Fruit fly (Drosophila melanogaster) whole organism, prepupa: ENCODE measurements around the gene CG7627.
A peak's percentile ranks its signal among the peaks of the same experiment; 100 is the strongest.

Experiments used
- Blimp-1 ChIP-seq: fragments of 200-800 bp; sonication (Bioruptor generic); optimal IDR thresholded peaks from 3 replicates; lab custom pipeline; 2017; ENCODE audit warnings: missing biosample characterization, missing genetic modification characterization, mild to moderate bottlenecking, moderate library complexity, missing genetic modification reagents
- CG10631 ChIP-seq: fragments of 200-800 bp; sonication (Bioruptor generic); optimal IDR thresholded peaks from 2 replicates; lab custom pipeline; 2016; ENCODE audit warnings: missing biosample characterization, missing genetic modification characterization
- CG15336 ChIP-seq: fragments of 200-800 bp; sonication (Bioruptor generic); IDR thresholded peaks from 2 replicates; pipeline ENCODE4 v1.3.6; 2022; ENCODE audit warnings: missing biosample characterization, missing genetic modification characterization
- CG1621 ChIP-seq: fragments of 200-800 bp; sonication (Bioruptor generic); optimal IDR thresholded peaks from 3 replicates; lab custom pipeline; 2018; ENCODE audit warnings: missing biosample characterization, mild to moderate bottlenecking, missing genetic modification characterization
- CG16779 ChIP-seq: fragments of 200-800 bp; sonication (Bioruptor generic); optimal IDR thresholded peaks from 3 replicates; lab custom pipeline; 2017; ENCODE audit warnings: missing biosample characterization, mild to moderate bottlenecking, missing genetic modification characterization
- CG3032 ChIP-seq: fragments of 200-800 bp; optimal IDR thresholded peaks from 2 replicates; lab custom pipeline; 2019; ENCODE audit warnings: missing biosample characterization, mild to moderate bottlenecking, missing genetic modification characterization, moderate library complexity
- CG31627 ChIP-seq: fragments of 200-800 bp; sonication (Bioruptor generic); optimal IDR thresholded peaks from 3 replicates; lab custom pipeline; 2016; ENCODE audit warnings: missing biosample characterization, missing genetic modification characterization
- CG32006 ChIP-seq: fragments of 200-800 bp; sonication (Bioruptor generic); optimal IDR thresholded peaks from 3 replicates; lab custom pipeline; 2017; ENCODE audit warnings: missing biosample characterization, mild to moderate bottlenecking, missing genetic modification characterization
- CG34406 ChIP-seq: fragments of 200-800 bp; sonication (Bioruptor generic); optimal IDR thresholded peaks from 3 replicates; lab custom pipeline; 2016; ENCODE audit warnings: missing biosample characterization, missing genetic modification characterization
- CG3919 ChIP-seq: fragments of 200-800 bp; sonication (Bioruptor generic); optimal IDR thresholded peaks from 3 replicates; lab custom pipeline; 2016; ENCODE audit warnings: missing biosample characterization, missing genetic modification characterization
- CG6163 ChIP-seq: fragments of 200-800 bp; sonication (Bioruptor generic); IDR thresholded peaks from 3 replicates; pipeline ENCODE4 v1.3.6; 2022; ENCODE audit warnings: missing biosample characterization, missing genetic modification characterization
- CG6276 ChIP-seq: fragments of 200-800 bp; sonication (Bioruptor generic); optimal IDR thresholded peaks from 2 replicates; lab custom pipeline; 2017; ENCODE audit warnings: missing biosample characterization, mild to moderate bottlenecking, missing genetic modification characterization
- CG6792 ChIP-seq: fragments of 200-800 bp; sonication (Bioruptor generic); optimal IDR thresholded peaks from 3 replicates; lab custom pipeline; 2016; ENCODE audit warnings: missing biosample characterization, missing genetic modification characterization
- CG6808 ChIP-seq: fragments of 200-800 bp; sonication (Bioruptor generic); optimal IDR thresholded peaks from 3 replicates; lab custom pipeline; 2017; ENCODE audit warnings: missing biosample characterization, missing genetic modification characterization, mild to moderate bottlenecking, moderate library complexity, missing genetic modification reagents
- CG6854 ChIP-seq: fragments of 200-800 bp; sonication (Bioruptor generic); optimal IDR thresholded peaks from 2 replicates; lab custom pipeline; 2017; ENCODE audit warnings: missing biosample characterization, mild to moderate bottlenecking, missing genetic modification characterization
- CG7368 ChIP-seq: fragments of 200-800 bp; sonication (Bioruptor generic); optimal IDR thresholded peaks from 3 replicates; lab custom pipeline; 2016; ENCODE audit warnings: missing biosample characterization, missing genetic modification characterization
- CG8119 ChIP-seq: fragments of 200-800 bp; sonication (Bioruptor generic); IDR thresholded peaks from 3 replicates; pipeline ENCODE4 v1.3.6; 2022; ENCODE audit warnings: missing biosample characterization, missing genetic modification characterization
- CG8319 ChIP-seq: fragments of 200-800 bp; sonication (Bioruptor generic); optimal IDR thresholded peaks from 3 replicates; lab custom pipeline; 2016; ENCODE audit warnings: missing biosample characterization, missing genetic modification characterization
- CG8632 ChIP-seq: fragments of 200-800 bp; sonication (Bioruptor generic); optimal IDR thresholded peaks from 3 replicates; lab custom pipeline; 2016; ENCODE audit warnings: missing biosample characterization, missing genetic modification characterization
- CG9139 ChIP-seq: fragments of 200-800 bp; sonication (Bioruptor generic); optimal IDR thresholded peaks from 3 replicates; lab custom pipeline; 2017; ENCODE audit warnings: missing biosample characterization, mild to moderate bottlenecking, missing genetic modification characterization
- Eip75B ChIP-seq: fragments of 200-800 bp; sonication (Bioruptor generic); optimal IDR thresholded peaks from 3 replicates; lab custom pipeline; 2016; ENCODE audit warnings: missing biosample characterization, missing genetic modification characterization
- Eip78C ChIP-seq: fragments of 200-800 bp; sonication (Bioruptor generic); peaks from one replicate; lab custom pipeline; 2016; ENCODE audit warnings: missing biosample characterization, missing genetic modification characterization
- Eip93F ChIP-seq: fragments of 200-800 bp; sonication (Bioruptor generic); optimal IDR thresholded peaks from 2 replicates; lab custom pipeline; 2016; ENCODE audit warnings: missing biosample characterization, mild to moderate bottlenecking, missing genetic modification characterization
- Ets21C ChIP-seq: fragments of 200-800 bp; sonication (Bioruptor generic); optimal IDR thresholded peaks from 3 replicates; lab custom pipeline; 2016; ENCODE audit warnings: missing biosample characterization, missing genetic modification characterization
- Ets96B ChIP-seq: fragments of 200-800 bp; optimal IDR thresholded peaks from 2 replicates; lab custom pipeline; 2019; ENCODE audit warnings: missing biosample characterization, mild to moderate bottlenecking, missing genetic modification characterization, moderate library complexity
- Gug ChIP-seq: fragments of 200-800 bp; sonication (Bioruptor generic); IDR thresholded peaks from 2 replicates; pipeline ENCODE4 v1.3.6; 2022; ENCODE audit warnings: missing biosample characterization, missing genetic modification characterization
- Hr38 ChIP-seq: sonication (Bioruptor generic); optimal IDR thresholded peaks from 2 replicates; lab custom pipeline; 2016; ENCODE audit warnings: missing biosample characterization, missing genetic modification characterization
- Hr39 ChIP-seq: fragments of 200-800 bp; sonication (Bioruptor generic); optimal IDR thresholded peaks from 2 replicates; lab custom pipeline; 2016; ENCODE audit warnings: missing biosample characterization, missing genetic modification characterization
- Hr4 ChIP-seq: fragments of 200-800 bp; sonication (Bioruptor generic); optimal IDR thresholded peaks from 3 replicates; lab custom pipeline; 2016; ENCODE audit warnings: missing biosample characterization, missing genetic modification characterization
- Lpt ChIP-seq: fragments of 200-800 bp; sonication (Bioruptor generic); optimal IDR thresholded peaks from 3 replicates; lab custom pipeline; 2016; ENCODE audit warnings: missing biosample characterization, missing genetic modification characterization
- Met ChIP-seq: fragments of 200-800 bp; sonication (Bioruptor generic); optimal IDR thresholded peaks from 3 replicates; lab custom pipeline; 2016; ENCODE audit warnings: missing biosample characterization, missing genetic modification characterization
- OdsH ChIP-seq: fragments of 200-800 bp; sonication (Bioruptor generic); optimal IDR thresholded peaks from 3 replicates; lab custom pipeline; 2016; ENCODE audit warnings: missing biosample characterization, missing genetic modification characterization
- Smox ChIP-seq: fragments of 200-800 bp; sonication (Bioruptor generic); optimal IDR thresholded peaks from 3 replicates; lab custom pipeline; 2016; ENCODE audit warnings: missing biosample characterization, missing genetic modification characterization
- Sox102F ChIP-seq: fragments of 200-800 bp; sonication (Bioruptor generic); optimal IDR thresholded peaks from 2 replicates; lab custom pipeline; 2016; ENCODE audit warnings: missing biosample characterization, mild to moderate bottlenecking, missing genetic modification characterization
- Sox14 ChIP-seq: fragments of 200-800 bp; sonication (Bioruptor generic); optimal IDR thresholded peaks from 3 replicates; lab custom pipeline; 2016; ENCODE audit warnings: missing biosample characterization, missing genetic modification characterization
- achi ChIP-seq: fragments of 200-800 bp; sonication (Bioruptor generic); optimal IDR thresholded peaks from 3 replicates; lab custom pipeline; 2016; ENCODE audit warnings: missing biosample characterization, missing genetic modification characterization
- acj6 ChIP-seq: fragments of 200-800 bp; sonication (Bioruptor generic); optimal IDR thresholded peaks from 3 replicates; lab custom pipeline; 2016; ENCODE audit warnings: missing biosample characterization, missing genetic modification characterization
- cyc ChIP-seq: fragments of 200-800 bp; sonication (Bioruptor generic); optimal IDR thresholded peaks from 3 replicates; lab custom pipeline; 2016; ENCODE audit warnings: missing biosample characterization, missing genetic modification characterization
- dac ChIP-seq: fragments of 200-800 bp; sonication (Bioruptor generic); optimal IDR thresholded peaks from 2 replicates; lab custom pipeline; 2017; ENCODE audit warnings: missing biosample characterization, mild to moderate bottlenecking, missing genetic modification characterization
- dsx ChIP-seq: fragments of 200-800 bp; optimal IDR thresholded peaks from 3 replicates; lab custom pipeline; 2019; ENCODE audit warnings: missing biosample characterization, mild to moderate bottlenecking, missing genetic modification characterization, moderate library complexity; ENCODE audit not compliant: poor library complexity, severe bottlenecking
- eg ChIP-seq: fragments of 200-800 bp; sonication (Bioruptor generic); IDR thresholded peaks from 3 replicates; pipeline ENCODE4 v1.3.6; 2022; ENCODE audit warnings: missing biosample characterization, missing genetic modification characterization
- esn ChIP-seq: fragments of 200-800 bp; sonication (Bioruptor generic); optimal IDR thresholded peaks from 2 replicates; lab custom pipeline; 2016; ENCODE audit warnings: missing biosample characterization, mild to moderate bottlenecking, missing genetic modification characterization, moderate library complexity
- fd59A ChIP-seq: fragments of 200-800 bp; sonication (Bioruptor generic); optimal IDR thresholded peaks from 2 replicates; lab custom pipeline; 2017; ENCODE audit warnings: missing biosample characterization, mild to moderate bottlenecking, missing genetic modification characterization, missing genetic modification reagents
- fd85E ChIP-seq: fragments of 200-800 bp; sonication (Bioruptor generic); optimal IDR thresholded peaks from 3 replicates; lab custom pipeline; 2016; ENCODE audit warnings: missing biosample characterization, missing genetic modification characterization
- fkh ChIP-seq: fragments of 200-800 bp; sonication (Bioruptor generic); optimal IDR thresholded peaks from 3 replicates; lab custom pipeline; 2017; ENCODE audit warnings: missing biosample characterization, mild to moderate bottlenecking, missing genetic modification characterization, moderate library complexity
- lz ChIP-seq: fragments of 200-800 bp; sonication (Bioruptor generic); optimal IDR thresholded peaks from 3 replicates; lab custom pipeline; 2016; ENCODE audit warnings: missing biosample characterization, missing genetic modification characterization
- pdm3 ChIP-seq: fragments of 200-800 bp; sonication (Bioruptor generic); optimal IDR thresholded peaks from 3 replicates; lab custom pipeline; 2016; ENCODE audit warnings: missing biosample characterization, missing genetic modification characterization
- salr ChIP-seq, 2 experiments: fragments of 200-800 bp; sonication (Bioruptor generic); optimal IDR thresholded peaks; 3 replicates each; lab custom pipeline; 2016 to 2018; ENCODE audit warnings: missing biosample characterization in 2 of 2, missing genetic modification characterization in 2 of 2, mild to moderate bottlenecking in 1 of 2
- spab ChIP-seq: fragments of 200-800 bp; sonication (Bioruptor generic); optimal IDR thresholded peaks from 2 replicates; lab custom pipeline; 2017; ENCODE audit warnings: missing biosample characterization, mild to moderate bottlenecking, missing genetic modification characterization, missing genetic modification reagents
- svp ChIP-seq: fragments of 200-800 bp; sonication (Bioruptor generic); peaks from one replicate; lab custom pipeline; 2016; ENCODE audit warnings: missing biosample characterization, missing genetic modification characterization
- topi ChIP-seq: fragments of 200-800 bp; sonication (Bioruptor generic); optimal IDR thresholded peaks from 3 replicates; lab custom pipeline; 2016; ENCODE audit warnings: missing biosample characterization, missing genetic modification characterization
- vri ChIP-seq: fragments of 200-800 bp; sonication (Bioruptor generic); optimal IDR thresholded peaks from 3 replicates; lab custom pipeline; 2016; ENCODE audit warnings: missing biosample characterization, mild to moderate bottlenecking, missing genetic modification characterization

CG7627 gene

DNA sequence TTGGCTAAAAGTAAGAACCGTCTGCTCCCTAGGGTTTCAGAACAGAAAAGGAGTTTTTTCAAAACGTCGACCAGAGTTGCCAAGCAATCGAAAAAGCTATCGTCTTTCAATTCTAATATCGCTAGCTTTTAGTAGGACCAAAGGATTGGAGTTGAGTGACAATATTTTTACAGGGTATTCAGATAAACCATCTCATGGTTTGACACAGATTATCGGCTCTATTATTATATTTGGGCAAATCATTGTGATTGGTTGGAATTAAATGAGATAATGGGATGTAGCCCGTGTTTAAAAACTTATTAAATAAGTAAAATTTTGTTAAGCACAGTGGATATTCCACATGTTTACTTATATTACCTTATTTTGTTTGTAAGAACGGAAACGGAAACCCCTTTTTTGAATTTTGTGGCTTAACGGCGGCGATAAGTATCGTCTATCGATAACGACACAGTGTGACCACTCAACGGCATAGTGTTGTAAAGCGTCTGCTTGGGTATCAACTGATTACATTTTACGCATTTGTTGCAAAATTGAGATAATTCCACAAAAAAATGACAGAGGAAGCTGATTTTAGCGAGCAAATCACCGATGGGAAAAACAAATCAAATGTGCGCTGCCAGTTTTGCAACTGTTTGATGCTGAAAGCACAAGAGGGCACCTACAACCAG lies 42.3 kb downstream of the CG7627 start, which contains the start of the genes mtsh and strat:
mtsh (minus strand) TSS at position 51 of the 668 bp plus-strand sequence.
strat (plus strand) TSS at position 471 of the 668 bp plus-strand sequence.
- no peak for TF ChIP-seq fd59A (GFP tag; lab: Kevin White, UChicago)
- TF ChIP-seq salr (GFP tag; optimal IDR thresholded peaks at IDR 0.05; lab: Kevin White, UChicago), result peak in 1 of 2 experiments; percentile 32
- TF ChIP-seq CG32006 (GFP tag; lab: Kevin White, UChicago), result no peak
- peak; percentile 32 for TF ChIP-seq achi
- no peak for TF ChIP-seq pdm3 (GFP tag; lab: Kevin White, UChicago)
- TF ChIP-seq Eip75B (GFP tag; lab: Kevin White, UChicago), result no peak
- peak; percentile 69 for TF ChIP-seq CG3919
- no peak for TF ChIP-seq CG1621
- TF ChIP-seq spab (GFP tag; lab: Kevin White, UChicago), result no peak
- peak; percentile 57 for TF ChIP-seq CG6854 (GFP tag; lab: Kevin White, UChicago)
- TF ChIP-seq Met, result no peak
- TF ChIP-seq svp, result no peak
- no peak for TF ChIP-seq Ets21C
- TF ChIP-seq CG10631, result peak; percentile 3
- peak; percentile 81 for TF ChIP-seq Eip78C (GFP tag; lab: Kevin White, UChicago)
- peak; percentile 40 for TF ChIP-seq acj6 (GFP tag; lab: Kevin White, UChicago)
- TF ChIP-seq cyc (GFP tag; lab: Kevin White, UChicago), result peak; percentile 58
- no peak for TF ChIP-seq OdsH (GFP tag; lab: Kevin White, UChicago)
- TF ChIP-seq CG8319 (GFP tag; lab: Kevin White, UChicago), result peak; percentile 30
- TF ChIP-seq eg (GFP tag; lab: Robert Waterston, UW), result peak; percentile 53; the same call in 2 of the 3 replicates
- no peak for TF ChIP-seq CG8632 (GFP tag; lab: Kevin White, UChicago)
- no peak for TF ChIP-seq Hr39 (GFP tag; lab: Kevin White, UChicago)
- TF ChIP-seq Gug (GFP tag; lab: Robert Waterston, UW), result no peak
- no peak for TF ChIP-seq fd85E (GFP tag; lab: Kevin White, UChicago)
- TF ChIP-seq CG3032 (tag; lab: Kevin White, UChicago), result peak; percentile 2
- peak; percentile 47 for TF ChIP-seq lz
- TF ChIP-seq CG31627 (GFP tag; lab: Kevin White, UChicago), result no peak
- no peak for TF ChIP-seq CG6163 (GFP tag; lab: Robert Waterston, UW)
- no peak for TF ChIP-seq CG15336
- no peak for TF ChIP-seq CG34406 (GFP tag; lab: Kevin White, UChicago)
- TF ChIP-seq Smox (GFP tag; lab: Kevin White, UChicago), result no peak
- no peak for TF ChIP-seq CG16779 (tag; lab: Kevin White, UChicago)
- no peak for TF ChIP-seq Hr38
- no peak for TF ChIP-seq Sox102F (GFP tag; lab: Kevin White, UChicago)
- TF ChIP-seq CG6276, result no peak
- peak; percentile 22 for TF ChIP-seq Blimp-1
- no peak for TF ChIP-seq Sox14 (GFP tag; lab: Kevin White, UChicago)
- TF ChIP-seq vri (GFP tag; lab: Kevin White, UChicago), result no peak
- no peak for TF ChIP-seq CG8119 (GFP tag; lab: Robert Waterston, UW)
- TF ChIP-seq Eip93F (GFP tag; lab: Kevin White, UChicago), result no peak
- peak; percentile 41 for TF ChIP-seq fkh (GFP tag; lab: Kevin White, UChicago)
- TF ChIP-seq esn (GFP tag; lab: Kevin White, UChicago), result peak; percentile 64
- TF ChIP-seq dsx (GFP tag; lab: Kevin White, UChicago), result peak; percentile 85
- peak; percentile 65 for TF ChIP-seq topi
- no peak for TF ChIP-seq CG7368 (GFP tag; lab: Kevin White, UChicago)
- no peak for TF ChIP-seq CG6792 (GFP tag; lab: Kevin White, UChicago)
- TF ChIP-seq CG6808 (GFP tag; lab: Kevin White, UChicago), result no peak
- no peak for TF ChIP-seq Hr4 (GFP tag; lab: Kevin White, UChicago)
- TF ChIP-seq dac, result no peak
- no peak for TF ChIP-seq Lpt (GFP tag; lab: Kevin White, UChicago)
- TF ChIP-seq CG9139 (GFP tag; lab: Kevin White, UChicago), result peak; percentile 6
- TF ChIP-seq Ets96B (tag; lab: Kevin White, UChicago), result no peak
